Worm (Caenorhabditis elegans): ENCODE results near the gene R160.13.

R160.13 gene

DNA sequence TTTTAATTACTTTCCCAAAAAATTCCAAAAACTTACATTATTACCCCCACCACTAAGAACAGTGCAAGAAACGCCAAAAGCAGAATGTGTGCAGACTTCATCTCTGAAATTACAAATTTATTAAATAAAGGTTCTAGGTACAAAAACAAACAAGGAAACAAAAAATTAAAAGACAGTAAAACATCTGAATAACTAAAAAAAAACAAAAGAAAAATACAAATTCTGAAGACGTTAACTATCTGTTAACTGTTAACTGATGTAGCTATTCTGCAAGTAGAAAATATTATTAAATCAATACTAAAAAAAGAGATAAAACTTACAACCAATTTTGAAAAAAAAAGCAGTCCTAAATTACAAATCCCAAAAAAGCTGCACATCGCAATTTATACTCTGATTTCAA is at the start of gene R160.13:
Gene R160.13 (minus strand): TSS at position 101 of the 400 bp plus-strand sequence.
- no peak for TF ChIP-seq nhr-237 (tag; optimal IDR thresholded peaks at IDR 0.05)
- no peak for TF ChIP-seq mbf-1 (tag; optimal IDR thresholded peaks at IDR 0.05)
- no peak for TF ChIP-seq dmd-4 (tag; optimal IDR thresholded peaks at IDR 0.05)
- TF ChIP-seq ceh-82 (tag; optimal IDR thresholded peaks at IDR 0.05): no peak
- TF ChIP-seq lin-13 (GFP tag; optimal IDR thresholded peaks at IDR 0.05): no peak
- no peak for TF ChIP-seq lin-11 (tag; optimal IDR thresholded peaks at IDR 0.05)
- TF ChIP-seq ama-1 (optimal IDR thresholded peaks at IDR 0.05): no peak
- no peak for TF ChIP-seq nhr-77 (tag; optimal IDR thresholded peaks at IDR 0.05)
- no peak for TF ChIP-seq zag-1 (tag; optimal IDR thresholded peaks at IDR 0.05)
- TF ChIP-seq fos-1 (tag; optimal IDR thresholded peaks at IDR 0.05): no peak
- TF ChIP-seq Y55F3AM.14 (GFP tag; optimal IDR thresholded peaks at IDR 0.05): no peak
- no peak for TF ChIP-seq mdl-1 (tag; optimal IDR thresholded peaks at IDR 0.05)
- no peak for TF ChIP-seq nhr-10 (tag; optimal IDR thresholded peaks at IDR 0.05)
- TF ChIP-seq skn-1 (tag; optimal IDR thresholded peaks at IDR 0.05): no peak
- TF ChIP-seq peb-1 (tag; optimal IDR thresholded peaks at IDR 0.05): no peak
- TF ChIP-seq sma-3 (GFP tag; optimal IDR thresholded peaks at IDR 0.05): no peak
- TF ChIP-seq nhr-23 (tag; optimal IDR thresholded peaks at IDR 0.05): no peak
- no peak for TF ChIP-seq elt-1 (tag; optimal IDR thresholded peaks at IDR 0.05)
- TF ChIP-seq egl-27 (tag; optimal IDR thresholded peaks at IDR 0.05): no peak

ce11 chrX:4418751-4419150 is 47.4 kb upstream of the R160.13 start, which contains the start of gene dop-1:
Gene dop-1 (minus strand): TSS chrX:4418851.
- no peak for TF ChIP-seq ztf-11 (tag; optimal IDR thresholded peaks at IDR 0.05)
- TF ChIP-seq ama-1 (optimal IDR thresholded peaks at IDR 0.05): no peak
- no peak for TF ChIP-seq egl-27 (tag; optimal IDR thresholded peaks at IDR 0.05)
- TF ChIP-seq nhr-12 (tag; optimal IDR thresholded peaks at IDR 0.05): no peak
- no peak for TF ChIP-seq ztf-4 (tag; optimal IDR thresholded peaks at IDR 0.05)
- TF ChIP-seq dmd-4 (tag; optimal IDR thresholded peaks at IDR 0.05): no peak
- no peak for TF ChIP-seq sem-4 (tag; optimal IDR thresholded peaks at IDR 0.05)
- no peak for TF ChIP-seq nhr-237 (tag; optimal IDR thresholded peaks at IDR 0.05)
- no peak for TF ChIP-seq lsy-2 (tag; optimal IDR thresholded peaks at IDR 0.05)
- no peak for TF ChIP-seq unc-62 (GFP tag; optimal IDR thresholded peaks at IDR 0.05)
- no peak for TF ChIP-seq unc-55 (GFP tag; optimal IDR thresholded peaks at IDR 0.05)
- TF ChIP-seq ceh-16 (tag; optimal IDR thresholded peaks at IDR 0.05): no peak
- no peak for TF ChIP-seq mdl-1 (tag; optimal IDR thresholded peaks at IDR 0.05)
- TF ChIP-seq lin-11 (tag; optimal IDR thresholded peaks at IDR 0.05): no peak
- no peak for TF ChIP-seq alr-1 (tag; optimal IDR thresholded peaks at IDR 0.05)
- no peak for TF ChIP-seq ztf-1 (GFP tag; conservative IDR thresholded peaks at IDR 0.05)

DNA sequence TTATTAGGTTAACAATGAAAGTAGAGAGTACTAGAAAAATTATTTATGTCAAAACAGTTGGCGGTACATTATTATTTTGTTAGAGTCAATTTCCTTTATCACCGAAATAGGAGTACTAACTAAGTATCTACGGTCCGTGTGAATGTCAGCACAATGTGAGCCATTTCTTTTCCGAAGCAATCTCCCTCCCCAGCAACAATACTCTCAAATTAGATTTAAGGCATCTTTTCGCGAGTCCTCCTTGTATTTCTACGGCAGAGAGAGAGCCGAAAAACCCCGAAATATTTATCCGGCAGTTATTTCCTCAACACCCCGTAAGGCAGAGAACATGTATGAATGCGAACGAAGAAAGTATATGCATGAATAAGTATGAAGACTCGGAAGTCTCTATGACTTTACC is 44.0 kb upstream of the R160.13 start:
- no peak for TF ChIP-seq aly-2 (tag; optimal IDR thresholded peaks at IDR 0.05)
- no peak for TF ChIP-seq C34F6.9 (tag; optimal IDR thresholded peaks at IDR 0.05)
- no peak for TF ChIP-seq elt-1 (tag; optimal IDR thresholded peaks at IDR 0.05)
- TF ChIP-seq blmp-1 (tag; optimal IDR thresholded peaks at IDR 0.05; ENCODE audit: insufficient read depth): no peak
- TF ChIP-seq lin-13 (GFP tag; optimal IDR thresholded peaks at IDR 0.05): no peak
- TF ChIP-seq fos-1 (tag; optimal IDR thresholded peaks at IDR 0.05): no peak
- no peak for TF ChIP-seq ceh-82 (tag; optimal IDR thresholded peaks at IDR 0.05)
- TF ChIP-seq sma-3 (GFP tag; optimal IDR thresholded peaks at IDR 0.05): no peak
- TF ChIP-seq lin-11 (tag; optimal IDR thresholded peaks at IDR 0.05): no peak
- no peak for TF ChIP-seq unc-39 (tag; optimal IDR thresholded peaks at IDR 0.05)

- TF ChIP-seq lin-13 (GFP tag; optimal IDR thresholded peaks at IDR 0.05): no peak
- TF ChIP-seq alr-1 (tag; optimal IDR thresholded peaks at IDR 0.05): no peak
- no peak for TF ChIP-seq elt-3 (tag; optimal IDR thresholded peaks at IDR 0.05)
- no peak for TF ChIP-seq lin-11 (tag; optimal IDR thresholded peaks at IDR 0.05)
These were observed 41.9 kb upstream of the R160.13 start for ce11 chrX:4413206-4413605.

DNA sequence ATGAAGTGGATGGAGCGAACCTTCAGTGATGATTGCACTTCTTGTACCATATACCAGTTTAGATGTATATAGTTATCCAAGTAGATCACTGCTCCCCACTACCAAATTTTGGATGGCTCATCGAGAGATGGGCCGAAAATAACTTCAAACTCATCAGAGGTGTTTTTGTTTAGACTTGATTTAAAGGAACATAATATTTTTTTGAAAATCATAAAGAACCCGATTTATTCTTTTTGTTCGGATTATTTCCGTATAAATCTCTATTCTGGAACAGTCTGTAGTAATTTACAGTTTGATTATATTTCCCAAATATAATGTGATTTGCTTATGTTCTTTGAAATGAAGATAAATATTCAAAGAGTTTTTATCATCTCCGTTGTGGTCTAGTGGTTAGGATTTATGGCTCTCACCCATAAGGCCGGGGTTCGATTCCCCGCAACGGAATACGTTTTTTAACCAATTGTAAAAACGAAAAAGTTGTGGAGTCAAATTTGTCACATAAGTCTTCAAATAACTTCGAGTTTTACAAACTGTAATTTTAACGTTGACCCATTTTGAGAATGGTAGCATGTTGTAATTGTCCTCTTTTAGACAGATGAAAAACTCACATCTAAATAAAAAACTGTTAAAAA is 39.1 kb upstream of the R160.13 start:
- TF ChIP-seq mdl-1 (tag; optimal IDR thresholded peaks at IDR 0.05) (no peak), nhr-11 (tag; optimal IDR thresholded peaks at IDR 0.05) (no peak), lin-39 (tag; optimal IDR thresholded peaks at IDR 0.05) (no peak)

Measured in whole organism, L2 larva.